Fruit fly (Drosophila melanogaster) whole organism, prepupa: ENCODE results near the gene MP1.

Experiments
- CG10669 ChIP-seq: fragments of 200-800 bp; sonication (Bioruptor generic); optimal IDR thresholded peaks from 3 replicates; lab custom pipeline; 2018; ENCODE audit warnings: missing biosample characterization, mild to moderate bottlenecking, missing genetic modification characterization, moderate library complexity
- CG11294 ChIP-seq: fragments of 200-800 bp; sonication (Bioruptor generic); IDR thresholded peaks from 2 replicates; pipeline ENCODE4 v1.3.6; 2022; ENCODE audit warnings: missing biosample characterization, missing genetic modification characterization
- CG11902 ChIP-seq: fragments of 200-800 bp; sonication (Bioruptor generic); optimal IDR thresholded peaks from 3 replicates; lab custom pipeline; 2016; ENCODE audit warnings: missing biosample characterization, missing genetic modification characterization
- CG16779 ChIP-seq: fragments of 200-800 bp; sonication (Bioruptor generic); optimal IDR thresholded peaks from 3 replicates; lab custom pipeline; 2017; ENCODE audit warnings: missing biosample characterization, mild to moderate bottlenecking, missing genetic modification characterization
- CG6792 ChIP-seq: fragments of 200-800 bp; sonication (Bioruptor generic); optimal IDR thresholded peaks from 3 replicates; lab custom pipeline; 2016; ENCODE audit warnings: missing biosample characterization, missing genetic modification characterization
- Hr38 ChIP-seq: sonication (Bioruptor generic); optimal IDR thresholded peaks from 2 replicates; lab custom pipeline; 2016; ENCODE audit warnings: missing biosample characterization, missing genetic modification characterization
- Lpt ChIP-seq: fragments of 200-800 bp; sonication (Bioruptor generic); optimal IDR thresholded peaks from 3 replicates; lab custom pipeline; 2016; ENCODE audit warnings: missing biosample characterization, missing genetic modification characterization
- OdsH ChIP-seq: fragments of 200-800 bp; sonication (Bioruptor generic); optimal IDR thresholded peaks from 3 replicates; lab custom pipeline; 2016; ENCODE audit warnings: missing biosample characterization, missing genetic modification characterization
- Sox102F ChIP-seq: fragments of 200-800 bp; sonication (Bioruptor generic); optimal IDR thresholded peaks from 2 replicates; lab custom pipeline; 2016; ENCODE audit warnings: missing biosample characterization, mild to moderate bottlenecking, missing genetic modification characterization
- achi ChIP-seq: fragments of 200-800 bp; sonication (Bioruptor generic); optimal IDR thresholded peaks from 3 replicates; lab custom pipeline; 2016; ENCODE audit warnings: missing biosample characterization, missing genetic modification characterization
- fkh ChIP-seq: fragments of 200-800 bp; sonication (Bioruptor generic); optimal IDR thresholded peaks from 3 replicates; lab custom pipeline; 2017; ENCODE audit warnings: missing biosample characterization, mild to moderate bottlenecking, missing genetic modification characterization, moderate library complexity
- ss ChIP-seq, 2 experiments: fragments of 200-800 bp; sonication (Bioruptor generic); optimal IDR thresholded peaks; 2 replicates in 1 of 2; 3 replicates in 1 of 2; lab custom pipeline; 2017 to 2018; ENCODE audit warnings: mild to moderate bottlenecking in 2 of 2, missing biosample characterization in 2 of 2, missing genetic modification characterization in 2 of 2, moderate library complexity in 1 of 2
- topi ChIP-seq: fragments of 200-800 bp; sonication (Bioruptor generic); optimal IDR thresholded peaks from 3 replicates; lab custom pipeline; 2016; ENCODE audit warnings: missing biosample characterization, missing genetic modification characterization

DNA sequence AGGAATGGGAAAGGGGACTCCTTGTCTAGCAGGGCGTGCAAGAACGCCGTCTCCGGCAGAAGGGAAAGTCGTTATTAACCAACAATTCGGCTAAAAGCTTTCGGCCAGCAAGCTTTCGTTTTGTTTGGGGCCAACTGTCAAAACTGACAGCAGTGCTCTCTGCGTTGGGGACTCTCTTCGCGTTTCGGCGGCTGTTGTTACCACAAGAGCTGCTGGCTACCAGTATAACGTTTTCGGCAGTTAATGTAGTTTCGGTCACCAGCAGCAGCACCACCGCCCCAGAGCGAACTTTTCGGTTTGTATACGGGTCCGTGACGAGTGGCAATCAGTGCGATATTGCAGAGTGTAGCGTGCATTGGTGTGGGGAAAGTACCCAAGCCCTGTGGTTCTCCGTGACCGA lies 27.6 kb upstream of the MP1 start, which contains the start of gene cpx:
- TF ChIP-seq achi (GFP tag; lab: Kevin White, UChicago), result peak; percentile 71
- TF ChIP-seq Lpt (GFP tag; lab: Kevin White, UChicago), result no peak
- TF ChIP-seq OdsH (GFP tag; lab: Kevin White, UChicago), result no peak
- TF ChIP-seq CG11902 (GFP tag; lab: Kevin White, UChicago), result no peak
- TF ChIP-seq ss (GFP tag; optimal IDR thresholded peaks at IDR 0.05; lab: Kevin White, UChicago), result no peak
- TF ChIP-seq CG10669, result no peak
- TF ChIP-seq Sox102F (GFP tag; lab: Kevin White, UChicago), result no peak
- TF ChIP-seq CG6792 (GFP tag; lab: Kevin White, UChicago), result no peak
- no peak for TF ChIP-seq Hr38
- no peak for TF ChIP-seq CG16779 (tag; lab: Kevin White, UChicago)
- no peak for TF ChIP-seq topi (GFP tag; lab: Kevin White, UChicago)
- TF ChIP-seq CG11294 (GFP tag; lab: Robert Waterston, UW), result no peak
- no peak for TF ChIP-seq fkh (GFP tag; lab: Kevin White, UChicago)
